Fruit fly (Drosophila melanogaster) whole organism, embryonic: ENCODE data around the gene hmw.

Source experiments
- Abd-B ChIP-seq: fragments of 200-800 bp; sonication (Bioruptor generic); optimal IDR thresholded peaks from 2 replicates; lab custom pipeline; 2018; ENCODE audit warnings: missing biosample characterization, mild to moderate bottlenecking, missing genetic modification characterization, moderate library complexity
- Awh ChIP-seq: fragments of 200-800 bp; sonication (Bioruptor generic); IDR thresholded peaks from 2 replicates; pipeline ENCODE4, ENCODE4 v1.3.6; 2022; ENCODE audit warnings: missing biosample characterization, missing genetic modification characterization
- B-H2 ChIP-seq: fragments of 200-800 bp; sonication (Bioruptor generic); optimal IDR thresholded peaks from 2 replicates; lab custom pipeline; 2018; ENCODE audit warnings: missing biosample characterization, mild to moderate bottlenecking, missing genetic modification characterization
- Bdp1 ChIP-seq: fragments of 200-800 bp; sonication (Bioruptor generic); optimal IDR thresholded peaks from 3 replicates; lab custom pipeline; 2016; ENCODE audit warnings: missing biosample characterization, missing genetic modification characterization
- CG10431 ChIP-seq: fragments of 200-800 bp; sonication (Bioruptor generic); optimal IDR thresholded peaks from 3 replicates; lab custom pipeline; 2018; ENCODE audit warnings: missing biosample characterization, mild to moderate bottlenecking, missing genetic modification characterization
- CG11093 ChIP-seq: fragments of 200-800 bp; sonication (Bioruptor generic); IDR thresholded peaks from 3 replicates; pipeline ENCODE4 v1.3.6; 2022; ENCODE audit warnings: missing biosample characterization, missing genetic modification characterization
- CG11456 ChIP-seq: fragments of 200-800 bp; sonication (Bioruptor generic); IDR thresholded peaks from 3 replicates; pipeline ENCODE4 v1.3.6; 2022; ENCODE audit warnings: missing biosample characterization, missing genetic modification characterization
- CG11723 ChIP-seq: fragments of 200-800 bp; sonication (Bioruptor generic); optimal IDR thresholded peaks from 2 replicates; lab custom pipeline; 2017; ENCODE audit warnings: missing biosample characterization, mild to moderate bottlenecking, missing genetic modification characterization
- CG12391 ChIP-seq: fragments of 200-800 bp; sonication (Bioruptor generic); optimal IDR thresholded peaks from 3 replicates; lab custom pipeline; 2018; ENCODE audit warnings: missing biosample characterization, mild to moderate bottlenecking, missing genetic modification characterization, moderate library complexity
- CG13296 ChIP-seq: fragments of 200-800 bp; sonication (Bioruptor generic); optimal IDR thresholded peaks from 3 replicates; lab custom pipeline; 2018; ENCODE audit warnings: missing biosample characterization, mild to moderate bottlenecking, missing genetic modification characterization
- CG13424 ChIP-seq: fragments of 200-800 bp; sonication (Bioruptor generic); optimal IDR thresholded peaks from 2 replicates; lab custom pipeline; 2019; ENCODE audit warnings: missing biosample characterization, mild to moderate bottlenecking, missing genetic modification characterization, moderate library complexity
- CG18599 ChIP-seq: fragments of 200-800 bp; sonication (Bioruptor generic); optimal IDR thresholded peaks from 3 replicates; lab custom pipeline; 2017; ENCODE audit warnings: missing biosample characterization, missing genetic modification characterization, mild to moderate bottlenecking, moderate library complexity, missing genetic modification reagents
- CG2889 ChIP-seq: fragments of 200-800 bp; sonication (Bioruptor generic); IDR thresholded peaks from 3 replicates; pipeline ENCODE4 v1.3.6; 2022; ENCODE audit warnings: missing biosample characterization, missing genetic modification characterization
- CG31441 ChIP-seq: fragments of 200-800 bp; sonication (Bioruptor generic); IDR thresholded peaks from 2 replicates; pipeline ENCODE4 v1.3.6; 2022; ENCODE audit warnings: missing biosample characterization, missing genetic modification characterization
- CG4282 ChIP-seq: fragments of 200-800 bp; sonication (Bioruptor generic); optimal IDR thresholded peaks from 2 replicates; lab custom pipeline; 2016; ENCODE audit warnings: missing biosample characterization, missing genetic modification characterization
- CG6689 ChIP-seq: fragments of 200-800 bp; sonication (Bioruptor generic); IDR thresholded peaks from 2 replicates; pipeline ENCODE4 v1.3.6; 2022; ENCODE audit warnings: missing biosample characterization, missing genetic modification characterization
- CG7357 ChIP-seq: fragments of 200-800 bp; sonication (Bioruptor generic); IDR thresholded peaks from 3 replicates; pipeline ENCODE4 v1.3.6; 2022; ENCODE audit warnings: missing biosample characterization, missing genetic modification characterization
- CG7786 ChIP-seq: fragments of 200-800 bp; sonication (Bioruptor generic); optimal IDR thresholded peaks from 2 replicates; lab custom pipeline; 2016; ENCODE audit warnings: missing biosample characterization, missing genetic modification characterization
- CG7987 ChIP-seq: fragments of 200-800 bp; sonication (Bioruptor generic); optimal IDR thresholded peaks from 2 replicates; lab custom pipeline; 2018; ENCODE audit warnings: missing biosample characterization, mild to moderate bottlenecking, missing genetic modification characterization, moderate library complexity
- CG8281 ChIP-seq: fragments of 200-800 bp; sonication (Bioruptor generic); optimal IDR thresholded peaks from 2 replicates; lab custom pipeline; 2018; ENCODE audit warnings: missing biosample characterization, mild to moderate bottlenecking, missing genetic modification characterization, moderate library complexity
- CG9932 ChIP-seq: fragments of 200-800 bp; sonication (Bioruptor generic); IDR thresholded peaks from 2 replicates; pipeline ENCODE4 v1.3.6; 2022; ENCODE audit warnings: missing biosample characterization, missing genetic modification characterization
- Dek ChIP-seq: fragments of 200-800 bp; sonication (Bioruptor generic); optimal IDR thresholded peaks from 3 replicates; lab custom pipeline; 2019; ENCODE audit warnings: missing biosample characterization, mild to moderate bottlenecking, missing genetic modification characterization, moderate library complexity
- Drgx ChIP-seq: fragments of 200-800 bp; sonication (Bioruptor generic); IDR thresholded peaks from 2 replicates; pipeline ENCODE4 v1.3.6; 2022; ENCODE audit warnings: missing biosample characterization, missing genetic modification characterization
- HmgZ ChIP-seq: fragments of 200-800 bp; sonication (Bioruptor generic); optimal IDR thresholded peaks from 2 replicates; lab custom pipeline; 2018; ENCODE audit warnings: missing biosample characterization, mild to moderate bottlenecking, missing genetic modification characterization
- Hr3 ChIP-seq: fragments of 200-800 bp; sonication (Bioruptor generic); optimal IDR thresholded peaks from 3 replicates; lab custom pipeline; 2016; ENCODE audit warnings: missing biosample characterization, missing genetic modification characterization
- Lim3 ChIP-seq: fragments of 200-800 bp; sonication (Bioruptor generic); IDR thresholded peaks from 2 replicates; pipeline ENCODE4 v1.3.6; 2022; ENCODE audit warnings: missing biosample characterization, missing genetic modification characterization
- Lpt ChIP-seq: fragments of >200 bp; optimal IDR thresholded peaks from 2 replicates; lab custom pipeline; 2018; ENCODE audit warnings: missing biosample characterization, missing genetic modification characterization
- Meics ChIP-seq: fragments of 200-800 bp; sonication (Bioruptor generic); optimal IDR thresholded peaks from 2 replicates; lab custom pipeline; 2017; ENCODE audit warnings: missing biosample characterization, mild to moderate bottlenecking, missing genetic modification characterization
- Myb ChIP-seq: fragments of 200-800 bp; sonication (Bioruptor generic); optimal IDR thresholded peaks from 2 replicates; lab custom pipeline; 2016; ENCODE audit warnings: missing biosample characterization, missing genetic modification characterization
- Nf-YA ChIP-seq: fragments of 200-800 bp; sonication (Bioruptor generic); IDR thresholded peaks from 2 replicates; pipeline ENCODE4 v1.3.6; 2022; ENCODE audit warnings: missing biosample characterization, missing genetic modification characterization
- Rx ChIP-seq: fragments of 200-800 bp; sonication (Bioruptor generic); IDR thresholded peaks from 2 replicates; pipeline ENCODE4 v1.3.6; 2022; ENCODE audit warnings: missing biosample characterization, missing genetic modification characterization
- TFAM ChIP-seq: fragments of 200-800 bp; sonication (Bioruptor generic); optimal IDR thresholded peaks from 2 replicates; lab custom pipeline; 2017; ENCODE audit warnings: missing biosample characterization, missing genetic modification characterization, inconsistent platforms
- al ChIP-seq: fragments of 200-800 bp; sonication (Bioruptor generic); IDR thresholded peaks from 2 replicates; pipeline ENCODE4 v1.3.6; 2022; ENCODE audit warnings: missing biosample characterization, missing genetic modification characterization
- bab2 ChIP-seq: fragments of 200-800 bp; sonication (Bioruptor generic); optimal IDR thresholded peaks from 2 replicates; lab custom pipeline; 2016; ENCODE audit warnings: missing biosample characterization, missing genetic modification characterization
- btn ChIP-seq: fragments of 200-800 bp; sonication (Bioruptor generic); optimal IDR thresholded peaks from 2 replicates; lab custom pipeline; 2016; ENCODE audit warnings: missing biosample characterization, missing genetic modification characterization
- cas ChIP-seq: fragments of 200-800 bp; sonication (Bioruptor generic); IDR thresholded peaks from 2 replicates; pipeline ENCODE4 v1.3.6; 2022; ENCODE audit warnings: missing biosample characterization, missing genetic modification characterization
- cato ChIP-seq: fragments of 200-800 bp; sonication (Bioruptor generic); optimal IDR thresholded peaks from 2 replicates; lab custom pipeline; 2016; ENCODE audit warnings: missing biosample characterization, missing genetic modification characterization, borderline replicate concordance
- dati ChIP-seq: fragments of 200-800 bp; sonication (Bioruptor generic); IDR thresholded peaks from 2 replicates; pipeline ENCODE4 v1.3.6; 2022; ENCODE audit warnings: missing biosample characterization, missing genetic modification characterization
- eyg ChIP-seq: fragments of 200-800 bp; sonication (Bioruptor generic); optimal IDR thresholded peaks from 3 replicates; lab custom pipeline; 2016; ENCODE audit warnings: missing biosample characterization, missing genetic modification characterization
- fd96Cb ChIP-seq: fragments of 200-800 bp; sonication (Bioruptor generic); optimal IDR thresholded peaks from 2 replicates; lab custom pipeline; 2018; ENCODE audit warnings: missing biosample characterization, mild to moderate bottlenecking, missing genetic modification characterization, moderate library complexity
- ftz-f1 ChIP-seq: fragments of 200-800 bp; sonication (Bioruptor generic); optimal IDR thresholded peaks from 2 replicates; lab custom pipeline; 2016; ENCODE audit warnings: missing biosample characterization, missing genetic modification characterization
- grn ChIP-seq: fragments of 200-800 bp; sonication (Bioruptor generic); optimal IDR thresholded peaks from 3 replicates; lab custom pipeline; 2017; ENCODE audit warnings: missing biosample characterization, missing genetic modification characterization
- knrl ChIP-seq: fragments of 200-800 bp; sonication (Bioruptor generic); IDR thresholded peaks from 3 replicates; pipeline ENCODE4 v1.3.6; 2022; ENCODE audit warnings: missing biosample characterization, missing genetic modification characterization; ENCODE audit not compliant: partially characterized antibody
- nom ChIP-seq: fragments of 200-800 bp; sonication (Bioruptor generic); optimal IDR thresholded peaks from 2 replicates; lab custom pipeline; 2017; ENCODE audit warnings: missing biosample characterization, missing genetic modification characterization, mild to moderate bottlenecking, moderate library complexity, missing genetic modification reagents
- sim ChIP-seq: fragments of 200-800 bp; sonication (Bioruptor generic); IDR thresholded peaks from 2 replicates; pipeline ENCODE4 v1.3.6; 2022; ENCODE audit warnings: missing biosample characterization, missing genetic modification characterization
- stwl ChIP-seq: fragments of 200-800 bp; sonication (Bioruptor generic); optimal IDR thresholded peaks from 3 replicates; lab custom pipeline; 2018; ENCODE audit warnings: missing biosample characterization, mild to moderate bottlenecking, missing genetic modification characterization, moderate library complexity
- tio ChIP-seq: fragments of 200-800 bp; sonication (Bioruptor generic); optimal IDR thresholded peaks from 2 replicates; lab custom pipeline; 2017; ENCODE audit warnings: missing biosample characterization, missing genetic modification characterization, inconsistent platforms
- tll ChIP-seq, 2 experiments: fragments of 200-800 bp in 1 of 2; fragments of >200 bp in 1 of 2; sonication (Bioruptor generic) in 1 of 2; optimal IDR thresholded peaks; 2 replicates each; lab custom pipeline; 2017 to 2019; ENCODE audit warnings: missing biosample characterization in 2 of 2, missing genetic modification characterization in 2 of 2, mild to moderate bottlenecking in 1 of 2, moderate library complexity in 1 of 2
- zfh1 ChIP-seq: fragments of 200-800 bp; sonication (Bioruptor generic); IDR thresholded peaks from 3 replicates; pipeline ENCODE4 v1.3.6; 2022; ENCODE audit warnings: missing biosample characterization, missing genetic modification characterization

hmw gene

DNA sequence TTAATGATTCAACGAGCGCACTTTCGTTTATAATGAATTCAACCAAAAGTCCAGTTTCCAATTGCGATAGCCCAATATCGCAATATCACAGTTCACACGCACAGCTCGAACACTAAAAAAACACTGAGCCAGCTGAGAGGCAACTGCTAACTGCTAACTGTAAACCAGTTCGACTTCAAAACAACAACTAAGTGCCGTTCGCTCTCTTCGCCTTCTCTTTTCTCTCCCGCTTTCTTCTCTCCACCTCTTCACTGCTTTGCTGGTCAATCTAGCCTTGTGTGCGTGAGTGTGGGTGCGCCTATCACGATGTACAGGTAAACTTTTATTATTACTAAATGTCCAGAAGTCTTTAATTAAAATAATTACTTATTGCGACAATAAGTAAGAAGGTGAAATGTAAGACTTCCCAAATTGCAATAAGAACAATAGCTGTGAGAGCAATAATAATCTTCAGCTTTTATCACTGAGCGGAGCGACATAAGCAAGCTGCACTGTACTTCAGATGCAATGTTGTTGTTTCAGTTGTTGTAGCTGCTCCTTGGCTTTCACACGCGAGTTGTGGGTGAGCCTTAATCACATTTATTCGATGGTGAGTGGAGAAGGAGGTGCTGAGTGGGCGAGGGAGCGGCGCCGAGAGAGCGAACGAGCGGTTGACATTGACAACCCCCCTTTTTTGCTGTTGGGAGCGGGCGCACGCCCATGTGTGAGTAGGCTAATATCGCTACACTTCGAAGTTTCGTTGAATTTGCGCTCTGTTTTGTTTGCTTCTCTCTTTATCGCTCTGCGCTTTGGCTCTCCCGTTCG lies 35.2 kb downstream of the hmw start, which contains the start of gene Vti1b (continued):
- TF ChIP-seq Meics (GFP tag; lab: Kevin White, UChicago) (peak; percentile 92), CG31441 (GFP tag; lab: Robert Waterston, UW) (peak; percentile 86), Dek (peak; percentile 85), zfh1 (peak; percentile 92), CG11723 (GFP tag; lab: Kevin White, UChicago) (peak; percentile 92), ftz-f1 (GFP tag; lab: Kevin White, UChicago) (peak; percentile 93), Awh (GFP tag; lab: Robert Waterston, UW) (peak; percentile 84), CG13424 (tag; lab: Kevin White, UChicago) (peak; percentile 92), CG8281 (tag; lab: Kevin White, UChicago) (peak; percentile 74), Hr3 (GFP tag; lab: Kevin White, UChicago) (peak; percentile 92), fd96Cb (tag; lab: Kevin White, UChicago) (peak; percentile 95), Lpt (GFP tag; lab: Kevin White, UChicago) (no peak), eyg (peak; percentile 72), CG2889 (GFP tag; lab: Robert Waterston, UW) (peak; percentile 85; the same call in 2 of the 3 replicates), HmgZ (tag; lab: Kevin White, UChicago) (peak; percentile 94), Myb (peak; percentile 70), bab2 (GFP tag; lab: Kevin White, UChicago) (peak; percentile 97), CG18599 (peak; percentile 95), CG7987 (peak; percentile 88), CG7357 (GFP tag; lab: Robert Waterston, UW) (peak; percentile 83), cato (GFP tag; lab: Kevin White, UChicago) (peak; percentile 88), tll (GFP tag; optimal IDR thresholded peaks at IDR 0.05; lab: Kevin White, UChicago) (no peak), CG11456 (GFP tag; lab: Robert Waterston, UW) (peak; percentile 93), cas (GFP tag; lab: Robert Waterston, UW) (0 out of 2 replicates have a peak, but pooled peaks have one; percentile 37), TFAM (GFP tag; lab: Kevin White, UChicago) (peak; percentile 74), CG13296 (GFP tag; lab: Kevin White, UChicago) (peak; percentile 85), CG11093 (GFP tag; lab: Robert Waterston, UW) (peak; percentile 93), btn (GFP tag; lab: Kevin White, UChicago) (peak; percentile 83), Drgx (GFP tag; lab: Robert Waterston, UW) (peak; percentile 96), CG7786 (GFP tag; lab: Kevin White, UChicago) (peak; percentile 89), knrl (GFP tag; lab: Robert Waterston, UW) (no peak), Abd-B (GFP tag; lab: Kevin White, UChicago) (peak; percentile 91), Bdp1 (peak; percentile 82), CG9932 (GFP tag; lab: Robert Waterston, UW) (peak; percentile 92), CG12391 (peak; percentile 96), grn (GFP tag; lab: Kevin White, UChicago) (peak; percentile 90), tio (GFP tag; lab: Kevin White, UChicago) (peak; percentile 90), dati (GFP tag; lab: Robert Waterston, UW) (peak; percentile 79), Rx (GFP tag; lab: Robert Waterston, UW) (peak; percentile 87), al (GFP tag; lab: Robert Waterston, UW) (peak; percentile 83), nom (GFP tag; lab: Kevin White, UChicago) (peak; percentile 82), sim (GFP tag; lab: Robert Waterston, UW) (peak; percentile 73), CG4282 (peak; percentile 74), Nf-YA (GFP tag; lab: Robert Waterston, UW) (peak; percentile 90), B-H2 (peak; percentile 42), stwl (peak; percentile 47), CG6689 (GFP tag; lab: Robert Waterston, UW) (peak; percentile 93), CG10431 (GFP tag; lab: Kevin White, UChicago) (peak; percentile 75), Lim3 (GFP tag; lab: Robert Waterston, UW) (peak; percentile 88)
